ENCODE assay signal across 7 worm cellular contexts in the genomic region with DNA sequence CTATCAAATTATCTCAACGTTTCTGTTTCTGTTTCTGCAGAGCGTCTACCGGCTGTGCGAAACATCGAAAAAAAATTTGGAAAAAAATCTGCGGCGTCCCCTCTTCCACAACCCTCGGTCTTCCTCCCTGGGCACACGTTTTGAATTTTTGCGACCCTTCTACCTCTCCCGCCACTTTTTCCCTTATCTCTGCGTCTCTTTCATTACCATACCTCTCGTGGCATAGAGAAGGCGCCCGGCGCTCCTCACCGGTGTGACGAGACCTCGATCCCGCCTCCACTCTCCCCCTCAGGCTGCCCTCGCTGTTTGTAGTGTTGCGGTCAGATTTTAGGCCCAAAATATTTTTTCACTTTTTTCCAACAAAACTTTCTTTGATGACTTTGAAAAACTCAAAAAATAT.
TF ChIP-seq lines count a peak whose summit lies in the region.

No protein-coding gene starts in this region.

TF ChIP-seq in whole organism, L1 larva, 84 proteins besides CTCF, POLR2A, EP300 and RAD21 (continues in another document):
- TF ChIP-seq skn-1 (tag; optimal IDR thresholded peaks at IDR 0.05; lab: Kevin White, UChicago) (peak; percentile 29), nhr-85 (tag; lab: Kevin White, UChicago) (peak; percentile 76), efl-1 (optimal IDR thresholded peaks at IDR 0.05; lab: Kevin White, UChicago) (peak; percentile 44 to 49), efl-1 (GFP tag; optimal IDR thresholded peaks at IDR 0.05 in 1 of 2; lab: Kevin White, UChicago) (peak; percentile 55 to 95), blmp-1 (tag; optimal IDR thresholded peaks at IDR 0.05; lab: Kevin White, UChicago) (peak; percentile 73), ceh-82 (tag; optimal IDR thresholded peaks at IDR 0.05; lab: Kevin White, UChicago) (peak in 1 of 3 experiments; percentile 12), dpl-1 (GFP tag; optimal IDR thresholded peaks at IDR 0.05; lab: Kevin White, UChicago) (peak; percentile 46 to 52 (median 47)), nhr-20 (tag; optimal IDR thresholded peaks at IDR 0.05; lab: Kevin White, UChicago) (peak; percentile 68), fkh-8 (tag; optimal IDR thresholded peaks at IDR 0.05; lab: Kevin White, UChicago) (no peak), elt-3 (tag; optimal IDR thresholded peaks at IDR 0.05; lab: Kevin White, UChicago) (peak in 1 of 6 experiments; percentile 8), sox-4 (tag; optimal IDR thresholded peaks at IDR 0.05; lab: Kevin White, UChicago) (no peak), grh-1 (GFP tag; IDR thresholded peaks at IDR 0.05; lab: Robert Waterston, UW) (peak; percentile 42; the same call in 1 of the 2 replicates)

TF ChIP-seq in whole organism, L2 larva, 48 proteins besides CTCF, POLR2A, EP300 and RAD21 (continues in another document):
- peak in 1 of 2 experiments; percentile 2 for TF ChIP-seq lsy-2 (tag; optimal IDR thresholded peaks at IDR 0.05; lab: Kevin White, UChicago)
- TF ChIP-seq blmp-1 (tag; optimal IDR thresholded peaks at IDR 0.05; lab: Kevin White, UChicago; ENCODE audit: insufficient read depth), result peak; percentile 46
- TF ChIP-seq C34F6.9 (tag; optimal IDR thresholded peaks at IDR 0.05; lab: Kevin White, UChicago), result peak; percentile 25
- TF ChIP-seq nhr-25 (tag; optimal IDR thresholded peaks at IDR 0.05; lab: Kevin White, UChicago), result peak; percentile 53
- TF ChIP-seq nhr-21 (tag; optimal IDR thresholded peaks at IDR 0.05; lab: Kevin White, UChicago), result no peak
- TF ChIP-seq fos-1 (tag; optimal IDR thresholded peaks at IDR 0.05; lab: Kevin White, UChicago), result peak; percentile 38
- TF ChIP-seq sma-9 (GFP tag; optimal IDR thresholded peaks at IDR 0.05; lab: Kevin White, UChicago), result peak; percentile 15
- no peak for TF ChIP-seq sma-9 (tag; optimal IDR thresholded peaks at IDR 0.05; lab: Kevin White, UChicago)
- peak; percentile 10 for TF ChIP-seq Y55F3AM.14 (GFP tag; optimal IDR thresholded peaks at IDR 0.05; lab: Kevin White, UChicago)
- TF ChIP-seq sma-3 (GFP tag; optimal IDR thresholded peaks at IDR 0.05; lab: Kevin White, UChicago), result peak; percentile 36
- TF ChIP-seq zag-1 (tag; optimal IDR thresholded peaks at IDR 0.05; lab: Kevin White, UChicago), result no peak
- TF ChIP-seq crh-2 (tag; optimal IDR thresholded peaks at IDR 0.05; lab: Kevin White, UChicago), result peak; percentile 32

TF ChIP-seq in whole organism, L3 larva, 47 proteins besides CTCF, POLR2A, EP300 and RAD21 (continues in another document):
- TF ChIP-seq ztf-11 (tag; optimal IDR thresholded peaks at IDR 0.05; lab: Kevin White, UChicago) (no peak), fos-1 (tag; optimal IDR thresholded peaks at IDR 0.05; lab: Kevin White, UChicago) (no peak), fkh-10 (GFP tag; optimal IDR thresholded peaks at IDR 0.05; lab: Kevin White, UChicago) (no peak), sea-2 (GFP tag; optimal IDR thresholded peaks at IDR 0.05; lab: Kevin White, UChicago) (no peak), mml-1 (tag; optimal IDR thresholded peaks at IDR 0.05; lab: Kevin White, UChicago) (no peak), elt-2 (tag; optimal IDR thresholded peaks at IDR 0.05; lab: Kevin White, UChicago) (peak; percentile 21), unc-39 (tag; optimal IDR thresholded peaks at IDR 0.05; lab: Kevin White, UChicago) (no peak), daf-12 (tag; optimal IDR thresholded peaks at IDR 0.05; lab: Kevin White, UChicago) (no peak), ZK546.5 (tag; optimal IDR thresholded peaks at IDR 0.05; lab: Kevin White, UChicago) (no peak), pha-4 (tag; optimal IDR thresholded peaks at IDR 0.05; lab: Kevin White, UChicago) (peak; percentile 20), elt-1 (tag; optimal IDR thresholded peaks at IDR 0.05; lab: Kevin White, UChicago) (no peak), lin-15B (tag; optimal IDR thresholded peaks at IDR 0.05; lab: Kevin White, UChicago) (no peak), pqm-1 (tag; optimal IDR thresholded peaks at IDR 0.05; lab: Kevin White, UChicago) (peak; percentile 25), nhr-67 (tag; optimal IDR thresholded peaks at IDR 0.05; lab: Kevin White, UChicago) (no peak)

TF ChIP-seq in whole organism, L4 larva, 104 proteins besides CTCF, POLR2A, EP300 and RAD21 (continues in another document):
- TF ChIP-seq dpl-1 (GFP tag; optimal IDR thresholded peaks at IDR 0.05; lab: Kevin White, UChicago) (peak; percentile 35), saeg-2 (GFP tag; IDR thresholded peaks at IDR 0.05; lab: Robert Waterston, UW) (no peak), cey-2 (tag; optimal IDR thresholded peaks at IDR 0.05; lab: Kevin White, UChicago; ENCODE audit: borderline replicate concordance, insufficient read depth) (no peak), hmg-1.1 (GFP tag; IDR thresholded peaks at IDR 0.05; lab: Robert Waterston, UW) (peak; percentile 55), aha-1 (tag; lab: Kevin White, UChicago) (peak; percentile 95), nhr-41 (GFP tag; IDR thresholded peaks at IDR 0.05; lab: Robert Waterston, UW) (no peak), egl-43 (GFP tag; IDR thresholded peaks at IDR 0.05; lab: Robert Waterston, UW) (peak; percentile 74), ceh-32 (tag; optimal IDR thresholded peaks at IDR 0.05; lab: Kevin White, UChicago; ENCODE audit: poor library complexity) (no peak), ceh-20 (GFP tag; IDR thresholded peaks at IDR 0.05; lab: Robert Waterston, UW) (peak; percentile 40; the same call in 1 of the 2 replicates), hlh-11 (tag; optimal IDR thresholded peaks at IDR 0.05; lab: Kevin White, UChicago) (peak; percentile 58), hlh-30 (tag; optimal IDR thresholded peaks at IDR 0.05; lab: Kevin White, UChicago; ENCODE audit: insufficient read depth) (peak; percentile 81), mes-2 (tag; optimal IDR thresholded peaks at IDR 0.05; lab: Kevin White, UChicago; ENCODE audit: poor library complexity, severe bottlenecking) (peak; percentile 64)

TF ChIP-seq in whole organism, late embryonic, 69 proteins besides CTCF, POLR2A, EP300 and RAD21 (continues in another document):
- no peak for TF ChIP-seq ceh-48 (tag; optimal IDR thresholded peaks at IDR 0.05; lab: Kevin White, UChicago)
- TF ChIP-seq elt-2 (tag; optimal IDR thresholded peaks at IDR 0.05; lab: Kevin White, UChicago), result no peak
- TF ChIP-seq nhr-232 (tag; optimal IDR thresholded peaks at IDR 0.05; lab: Kevin White, UChicago), result no peak
- TF ChIP-seq ceh-31 (tag; optimal IDR thresholded peaks at IDR 0.05; lab: Kevin White, UChicago), result peak; percentile 21
- no peak for TF ChIP-seq npax-4 (tag; optimal IDR thresholded peaks at IDR 0.05; lab: Kevin White, UChicago)
- no peak for TF ChIP-seq unc-3 (GFP tag; conservative IDR thresholded peaks at IDR 0.05; lab: Robert Waterston, UW)
- TF ChIP-seq unc-3 (tag; optimal IDR thresholded peaks at IDR 0.05; lab: Kevin White, UChicago), result no peak
- TF ChIP-seq K09A11.1 (tag; optimal IDR thresholded peaks at IDR 0.05; lab: Kevin White, UChicago; ENCODE audit: insufficient read depth), result no peak
- TF ChIP-seq che-1 (tag; optimal IDR thresholded peaks at IDR 0.05; lab: Kevin White, UChicago), result no peak
- TF ChIP-seq lim-6 (tag; optimal IDR thresholded peaks at IDR 0.05; lab: Kevin White, UChicago), result no peak
- no peak for TF ChIP-seq ceh-45 (GFP tag; IDR thresholded peaks at IDR 0.05; lab: Robert Waterston, UW)
- peak; percentile 14 for TF ChIP-seq ceh-34 (tag; optimal IDR thresholded peaks at IDR 0.05; lab: Kevin White, UChicago)
- TF ChIP-seq sdc-2 (tag; optimal IDR thresholded peaks at IDR 0.05; lab: Kevin White, UChicago), result peak; percentile 26
- TF ChIP-seq ttx-3 (tag; optimal IDR thresholded peaks at IDR 0.05; lab: Kevin White, UChicago), result no peak

TF ChIP-seq in whole organism, midembryonic, 9 proteins besides CTCF, POLR2A, EP300 and RAD21:
- TF ChIP-seq ztf-29 (GFP tag; IDR thresholded peaks at IDR 0.05; lab: Robert Waterston, UW) (no peak), flt-1 (GFP tag; IDR thresholded peaks at IDR 0.05; lab: Robert Waterston, UW) (0 out of 2 replicates have a peak, but pooled peaks have one; percentile 20), tab-1 (GFP tag; IDR thresholded peaks at IDR 0.05; lab: Robert Waterston, UW) (no peak), T22C8.4 (GFP tag; IDR thresholded peaks at IDR 0.05; lab: Robert Waterston, UW) (no peak), ref-1 (GFP tag; conservative IDR thresholded peaks at IDR 0.05; lab: Robert Waterston, UW) (no peak)

TF ChIP-seq in whole organism, young adult, 124 proteins besides CTCF, POLR2A, EP300 and RAD21 (continues in another document):
- TF ChIP-seq nfya-2 (GFP tag; IDR thresholded peaks at IDR 0.05; lab: Robert Waterston, UW) (no peak), hrde-1 (tag; optimal IDR thresholded peaks at IDR 0.05; lab: Kevin White, UChicago; ENCODE audit: borderline replicate concordance) (no peak), dpl-1 (GFP tag; optimal IDR thresholded peaks at IDR 0.05; lab: Kevin White, UChicago) (no peak), nhr-120 (GFP tag; IDR thresholded peaks at IDR 0.05; lab: Robert Waterston, UW) (no peak), lir-1 (GFP tag; conservative IDR thresholded peaks at IDR 0.05; lab: Robert Waterston, UW) (no peak), lin-26 (GFP tag; IDR thresholded peaks at IDR 0.05; lab: Robert Waterston, UW) (no peak), nhr-80 (tag; optimal IDR thresholded peaks at IDR 0.05; lab: Kevin White, UChicago) (peak; percentile 37), mel-28 (tag; optimal IDR thresholded peaks at IDR 0.05; lab: Kevin White, UChicago; ENCODE audit: borderline replicate concordance) (no peak), F57A8.1 (GFP tag; optimal IDR thresholded peaks at IDR 0.05; lab: Kevin White, UChicago) (no peak), ccch-3 (GFP tag; optimal IDR thresholded peaks at IDR 0.05; lab: Kevin White, UChicago) (no peak), snpc-1.3 (tag; optimal IDR thresholded peaks at IDR 0.05; lab: Kevin White, UChicago; ENCODE audit: insufficient read depth) (no peak), ztf-6 (GFP tag; IDR thresholded peaks at IDR 0.05; lab: Robert Waterston, UW) (no peak), sea-2 (GFP tag; IDR thresholded peaks at IDR 0.05; lab: Robert Waterston, UW) (no peak), Y95B8A.8 (GFP tag; IDR thresholded peaks at IDR 0.05; lab: Robert Waterston, UW) (no peak), zim-3 (tag; optimal IDR thresholded peaks at IDR 0.05; lab: Kevin White, UChicago) (no peak), sptf-2 (GFP tag; optimal IDR thresholded peaks at IDR 0.05; lab: Kevin White, UChicago) (no peak), C06A6.2 (GFP tag; conservative IDR thresholded peaks at IDR 0.05; lab: Robert Waterston, UW) (no peak), attf-5 (GFP tag; optimal IDR thresholded peaks at IDR 0.05; lab: Kevin White, UChicago) (peak; percentile 4), nfyb-1 (GFP tag; IDR thresholded peaks at IDR 0.05; lab: Robert Waterston, UW) (0 out of 2 replicates have a peak, but pooled peaks have one; percentile 26), F49E8.2 (tag; optimal IDR thresholded peaks at IDR 0.05; lab: Kevin White, UChicago; ENCODE audit: insufficient read depth) (no peak), nfya-1 (tag; optimal IDR thresholded peaks at IDR 0.05; lab: Kevin White, UChicago; ENCODE audit: borderline replicate concordance, insufficient read depth) (no peak), tbp1 (GFP tag; optimal IDR thresholded peaks at IDR 0.05; lab: Kevin White, UChicago) (no peak), egrh-3 (GFP tag; IDR thresholded peaks at IDR 0.05; lab: Robert Waterston, UW) (peak; percentile 77), K11D2.4 (GFP tag; IDR thresholded peaks at IDR 0.05; lab: Robert Waterston, UW) (no peak)
